Worm (Caenorhabditis elegans): ENCODE results near the gene F46C8.3.
A peak's percentile ranks its signal among the peaks of the same experiment; 100 is the strongest.

Gene F46C8.3

DNA sequence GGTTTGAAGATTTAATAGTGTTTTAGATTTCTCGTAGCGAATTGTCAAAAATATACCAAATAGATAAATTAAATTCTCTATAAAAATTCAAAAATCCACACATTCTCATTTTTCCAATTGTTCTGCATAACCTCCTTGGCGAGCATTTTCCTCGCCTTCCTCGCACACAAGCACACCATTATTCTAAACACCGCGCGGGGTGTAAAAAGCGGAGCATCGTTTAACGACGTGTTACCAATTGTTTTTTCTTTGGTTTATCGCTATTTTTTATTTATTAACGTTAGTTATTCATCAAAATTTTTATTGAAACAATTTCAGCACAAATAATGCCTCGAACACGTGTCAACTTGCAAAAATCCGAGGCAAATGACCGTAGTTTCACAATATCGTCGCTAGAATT, 39.6 kb downstream of the F46C8.3 start, which contains the start of gene vps-52:
vps-52 (plus strand) TSS at position 319 of the 400 bp plus-strand sequence.
- TF ChIP-seq ceh-36 (tag; optimal IDR thresholded peaks at IDR 0.05) (no peak), tra-4 (tag; optimal IDR thresholded peaks at IDR 0.05) (no peak), sea-1 (GFP tag; conservative IDR thresholded peaks at IDR 0.05) (no peak), tbx-37 (GFP tag; conservative IDR thresholded peaks at IDR 0.05) (no peak), hnd-1 (tag; optimal IDR thresholded peaks at IDR 0.05) (no peak), tbx-11 (GFP tag; IDR thresholded peaks at IDR 0.05) (no peak), F13C5.2 (tag; optimal IDR thresholded peaks at IDR 0.05) (no peak), hmg-4 (GFP tag; optimal IDR thresholded peaks at IDR 0.05) (no peak), ama-1 (optimal IDR thresholded peaks at IDR 0.05) (no peak), aly-1 (tag; optimal IDR thresholded peaks at IDR 0.05) (no peak), ceh-13 (GFP tag; optimal IDR thresholded peaks at IDR 0.05) (no peak), pes-1 (GFP tag; IDR thresholded peaks at IDR 0.05) (no peak), ets-7 (tag; optimal IDR thresholded peaks at IDR 0.05) (no peak), B0310.2 (tag; optimal IDR thresholded peaks at IDR 0.05) (no peak), flt-1 (GFP tag; IDR thresholded peaks at IDR 0.05) (no peak), hmbx-1 (tag; optimal IDR thresholded peaks at IDR 0.05) (no peak), scrt-1 (GFP tag; IDR thresholded peaks at IDR 0.05) (no peak)

DNA sequence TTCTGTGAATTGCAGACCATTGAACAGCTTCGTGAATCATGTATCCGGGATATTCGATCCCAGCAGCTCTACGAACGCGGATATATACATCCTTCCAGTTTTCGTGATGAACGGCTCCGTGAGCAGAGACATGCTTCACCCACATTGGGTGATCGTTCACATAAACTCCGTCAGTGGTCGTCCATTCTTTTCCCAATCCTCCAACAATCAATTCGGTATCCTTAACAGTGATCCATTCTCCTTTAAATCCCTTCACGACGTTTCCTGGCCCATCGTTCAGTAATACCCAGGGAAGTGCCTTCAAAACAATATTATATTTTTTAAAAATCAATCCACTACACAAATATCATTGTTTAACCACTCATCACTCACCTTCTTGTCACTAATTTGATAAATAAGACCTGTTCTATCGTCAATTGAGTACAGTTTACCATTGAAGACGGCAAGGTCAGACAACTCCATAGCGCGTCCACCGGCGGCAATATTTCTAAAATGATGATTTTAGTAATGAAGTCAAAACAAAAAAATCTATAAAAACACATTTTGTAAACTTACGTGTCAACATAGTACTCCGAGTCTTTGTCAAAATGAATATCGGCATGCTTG, 43.4 kb downstream of the F46C8.3 start:
- TF ChIP-seq ets-7 (tag; optimal IDR thresholded peaks at IDR 0.05) (no peak), tbx-11 (GFP tag; IDR thresholded peaks at IDR 0.05) (no peak), tra-4 (tag; optimal IDR thresholded peaks at IDR 0.05) (no peak), aly-1 (tag; optimal IDR thresholded peaks at IDR 0.05) (no peak), flt-1 (GFP tag; IDR thresholded peaks at IDR 0.05) (no peak), tbx-37 (GFP tag; conservative IDR thresholded peaks at IDR 0.05) (no peak), hmbx-1 (tag; optimal IDR thresholded peaks at IDR 0.05) (no peak), hmg-4 (GFP tag; optimal IDR thresholded peaks at IDR 0.05) (no peak), B0310.2 (tag; optimal IDR thresholded peaks at IDR 0.05) (no peak), hnd-1 (tag; optimal IDR thresholded peaks at IDR 0.05) (no peak), ama-1 (optimal IDR thresholded peaks at IDR 0.05) (no peak), scrt-1 (GFP tag; IDR thresholded peaks at IDR 0.05) (no peak), ceh-36 (tag; optimal IDR thresholded peaks at IDR 0.05) (no peak), F13C5.2 (tag; optimal IDR thresholded peaks at IDR 0.05) (no peak), sea-1 (GFP tag; conservative IDR thresholded peaks at IDR 0.05) (no peak), pes-1 (GFP tag; IDR thresholded peaks at IDR 0.05) (no peak), ceh-13 (GFP tag; optimal IDR thresholded peaks at IDR 0.05) (no peak)

DNA sequence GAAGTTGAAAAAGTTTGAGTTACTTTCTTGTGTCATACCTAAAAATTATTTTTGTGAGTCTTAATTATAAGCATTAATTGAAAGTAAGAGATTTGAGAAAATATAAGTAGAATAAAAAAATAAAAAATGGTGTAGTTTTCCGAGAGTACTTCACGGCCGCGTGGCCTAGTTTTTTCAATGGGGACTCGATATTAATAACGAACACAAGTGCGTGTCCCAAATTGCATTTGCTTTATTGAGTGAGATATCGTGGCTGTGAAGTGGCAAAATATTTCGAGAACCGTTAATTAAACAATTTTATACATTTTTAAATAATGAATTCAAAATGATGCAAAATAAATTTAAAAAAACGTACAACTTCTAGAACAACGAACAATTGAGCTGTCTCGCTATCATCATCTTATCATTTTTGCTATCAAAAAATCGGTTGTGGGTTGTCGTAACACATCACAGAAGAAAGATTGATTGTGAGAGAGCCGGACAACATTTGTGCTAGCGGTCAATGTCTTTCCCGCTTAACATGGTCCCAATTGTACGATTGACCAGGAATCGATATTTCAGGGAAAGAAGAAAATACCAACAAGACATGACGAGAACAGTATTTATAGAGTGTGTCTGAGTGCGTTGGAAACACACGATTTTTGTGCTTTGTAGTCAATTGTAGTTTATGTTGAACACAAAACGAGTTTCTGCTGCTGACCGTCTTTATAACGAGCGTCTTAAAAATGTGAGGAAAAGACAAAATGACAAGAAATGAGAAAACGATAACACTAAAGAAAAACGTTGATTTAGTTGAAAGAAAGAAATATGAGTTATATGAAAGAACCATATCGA, 44.5 kb downstream of the F46C8.3 start, which contains the start of gene apy-1:
apy-1 (minus strand) TSS at position 38 of the 834 bp plus-strand sequence.
- TF ChIP-seq tbx-37 (GFP tag; conservative IDR thresholded peaks at IDR 0.05) (peak; percentile 21; the same call in 1 of the 2 replicates), tbx-11 (GFP tag; IDR thresholded peaks at IDR 0.05) (no peak), flt-1 (GFP tag; IDR thresholded peaks at IDR 0.05) (no peak), hmbx-1 (tag; optimal IDR thresholded peaks at IDR 0.05) (no peak)

DNA sequence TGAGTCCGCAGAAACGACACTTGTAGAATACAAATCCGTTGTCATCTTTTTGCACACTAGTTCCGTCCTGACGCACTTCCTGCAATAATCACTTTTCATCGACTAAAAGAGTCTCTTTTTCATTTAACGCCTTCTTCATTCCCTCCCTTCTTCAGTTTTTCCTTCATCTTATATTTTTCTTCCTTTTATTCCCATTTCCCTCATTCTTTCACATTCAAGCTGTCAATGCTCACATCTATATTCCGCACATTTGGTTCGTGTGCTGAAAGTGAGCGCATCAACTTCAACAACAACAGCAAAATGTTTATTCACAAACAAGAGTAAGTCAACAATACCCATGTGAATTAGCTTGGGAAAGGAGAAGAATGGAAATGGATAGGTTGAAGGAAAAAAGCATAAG, 46.7 kb downstream of the F46C8.3 start, which contains the start of gene pcyt-1:
pcyt-1 (plus strand) TSS at position 301 of the 400 bp plus-strand sequence.
- TF ChIP-seq ets-7 (tag; optimal IDR thresholded peaks at IDR 0.05) (no peak), scrt-1 (GFP tag; IDR thresholded peaks at IDR 0.05) (no peak), hmbx-1 (tag; optimal IDR thresholded peaks at IDR 0.05) (no peak), B0310.2 (tag; optimal IDR thresholded peaks at IDR 0.05) (no peak), flt-1 (GFP tag; IDR thresholded peaks at IDR 0.05) (no peak), sea-1 (GFP tag; conservative IDR thresholded peaks at IDR 0.05) (no peak)

DNA sequence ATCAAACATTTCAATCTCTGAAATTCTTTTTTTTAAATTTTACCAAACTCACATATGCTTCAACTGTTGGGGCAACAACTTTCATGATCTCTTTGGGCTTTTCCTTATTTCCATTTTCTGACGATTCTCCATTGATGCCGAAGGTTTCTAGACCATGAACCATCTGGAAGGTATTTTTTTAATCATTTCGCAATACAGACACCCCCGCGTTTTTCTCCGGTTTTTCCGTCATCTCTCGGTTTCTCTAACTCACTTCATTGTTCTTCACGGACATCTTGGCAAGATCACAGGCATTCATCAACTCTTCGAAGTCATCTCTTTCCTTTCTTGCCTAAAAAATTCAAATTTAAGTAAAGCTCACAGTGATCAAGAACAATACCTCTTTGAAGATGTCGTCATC, 47.8 kb downstream of the F46C8.3 start:
- TF ChIP-seq flt-1 (GFP tag; IDR thresholded peaks at IDR 0.05) = no peak
- TF ChIP-seq ets-7 (tag; optimal IDR thresholded peaks at IDR 0.05) = no peak

DNA sequence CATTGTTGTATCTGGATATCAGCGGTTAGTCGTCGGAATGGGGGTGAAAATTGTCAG, 48.0 kb downstream of the F46C8.3 start, which contains the start of the genes unc-98 and F08C6.18:
unc-98 (minus strand) TSS at position 48 of the 57 bp plus-strand sequence.
F08C6.18 (minus strand) TSS at position 57 of the 57 bp plus-strand sequence.
- TF ChIP-seq B0310.2 (tag; optimal IDR thresholded peaks at IDR 0.05) (no peak), aly-1 (tag; optimal IDR thresholded peaks at IDR 0.05) (no peak), ets-7 (tag; optimal IDR thresholded peaks at IDR 0.05) (no peak), ceh-36 (tag; optimal IDR thresholded peaks at IDR 0.05) (no peak), scrt-1 (GFP tag; IDR thresholded peaks at IDR 0.05) (no peak), pes-1 (GFP tag; IDR thresholded peaks at IDR 0.05) (no peak), tbx-11 (GFP tag; IDR thresholded peaks at IDR 0.05) (no peak), flt-1 (GFP tag; IDR thresholded peaks at IDR 0.05) (no peak), hmg-4 (GFP tag; optimal IDR thresholded peaks at IDR 0.05) (no peak), hmbx-1 (tag; optimal IDR thresholded peaks at IDR 0.05) (no peak), tra-4 (tag; optimal IDR thresholded peaks at IDR 0.05) (no peak), hnd-1 (tag; optimal IDR thresholded peaks at IDR 0.05) (no peak), sea-1 (GFP tag; conservative IDR thresholded peaks at IDR 0.05) (no peak), ama-1 (optimal IDR thresholded peaks at IDR 0.05) (no peak)

DNA sequence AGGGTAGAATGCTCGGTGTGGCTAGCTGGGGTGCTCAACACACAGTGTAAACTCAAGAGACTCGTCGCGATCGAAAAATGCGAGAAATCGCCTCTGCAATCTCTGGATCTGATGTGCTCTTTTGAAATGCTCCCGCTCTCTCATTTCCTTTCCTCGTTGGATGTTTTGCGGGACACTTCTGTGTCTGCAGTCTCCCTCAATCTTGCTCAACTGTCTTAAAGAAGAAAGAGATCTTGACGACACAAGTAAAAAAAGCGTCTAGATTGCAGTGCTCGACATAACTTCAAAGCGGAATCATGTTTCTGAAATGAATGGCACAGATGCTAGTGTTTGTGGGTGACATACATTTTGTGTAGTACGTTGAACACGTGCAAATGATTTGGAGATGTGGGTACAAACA, 48.3 kb downstream of the F46C8.3 start:
- no peak for TF ChIP-seq tbx-11 (GFP tag; IDR thresholded peaks at IDR 0.05)
- no peak for TF ChIP-seq hmbx-1 (tag; optimal IDR thresholded peaks at IDR 0.05)
- TF ChIP-seq tbx-37 (GFP tag; conservative IDR thresholded peaks at IDR 0.05) = no peak
- TF ChIP-seq ceh-36 (tag; optimal IDR thresholded peaks at IDR 0.05) = no peak
- no peak for TF ChIP-seq ets-7 (tag; optimal IDR thresholded peaks at IDR 0.05)
- TF ChIP-seq scrt-1 (GFP tag; IDR thresholded peaks at IDR 0.05) = no peak
- no peak for TF ChIP-seq aly-1 (tag; optimal IDR thresholded peaks at IDR 0.05)
- TF ChIP-seq hnd-1 (tag; optimal IDR thresholded peaks at IDR 0.05) = no peak

DNA sequence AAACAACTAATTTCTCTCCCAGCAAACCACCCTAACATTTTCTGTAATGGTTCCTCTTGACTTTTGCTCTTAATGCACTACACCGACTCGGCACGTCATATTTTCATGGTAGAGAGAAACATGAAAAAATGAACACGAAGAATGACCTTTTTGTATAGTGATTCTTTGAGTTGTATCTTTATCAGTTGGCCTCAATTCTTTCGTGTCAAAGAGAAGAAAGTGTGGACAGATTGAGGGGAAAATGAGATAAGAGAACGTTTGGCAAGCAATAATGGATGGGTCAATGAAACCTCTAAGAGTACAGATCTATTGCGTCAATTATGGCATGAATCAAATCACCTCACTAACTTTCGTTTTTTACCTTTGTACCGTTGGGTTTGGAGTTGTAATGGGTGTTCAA, 50.6 kb downstream of the F46C8.3 start:
- TF ChIP-seq aly-1 (tag; optimal IDR thresholded peaks at IDR 0.05) = no peak
- no peak for TF ChIP-seq ceh-13 (GFP tag; optimal IDR thresholded peaks at IDR 0.05)
- no peak for TF ChIP-seq tra-4 (tag; optimal IDR thresholded peaks at IDR 0.05)
- TF ChIP-seq hmg-4 (GFP tag; optimal IDR thresholded peaks at IDR 0.05) = no peak
- TF ChIP-seq tbx-11 (GFP tag; IDR thresholded peaks at IDR 0.05) = no peak
- no peak for TF ChIP-seq hnd-1 (tag; optimal IDR thresholded peaks at IDR 0.05)
- no peak for TF ChIP-seq sea-1 (GFP tag; conservative IDR thresholded peaks at IDR 0.05)
- no peak for TF ChIP-seq scrt-1 (GFP tag; IDR thresholded peaks at IDR 0.05)
- no peak for TF ChIP-seq B0310.2 (tag; optimal IDR thresholded peaks at IDR 0.05)
- TF ChIP-seq F13C5.2 (tag; optimal IDR thresholded peaks at IDR 0.05) = no peak
- no peak for TF ChIP-seq ama-1 (optimal IDR thresholded peaks at IDR 0.05)
- TF ChIP-seq tbx-37 (GFP tag; conservative IDR thresholded peaks at IDR 0.05) = no peak
- no peak for TF ChIP-seq ets-7 (tag; optimal IDR thresholded peaks at IDR 0.05)
- TF ChIP-seq ceh-36 (tag; optimal IDR thresholded peaks at IDR 0.05) = no peak

Data from whole organism, early embryonic.